Worm (Caenorhabditis elegans) whole organism, L4/young adult: Measurements from ENCODE around the gene T16G12.9.

Experiments used
- dao-5 ChIP-seq: sonication (generic microtip); optimal IDR thresholded peaks from 2 replicates; lab custom pipeline; 2016; ENCODE audit warnings: missing genotype, missing genetic modification characterization, moderate library complexity, missing compliant biosample characterization
- him-1 ChIP-seq: sonication (generic microtip); optimal IDR thresholded peaks from 2 replicates; lab custom pipeline; 2016; ENCODE audit warnings: missing genotype, missing genetic modification reagents, missing genetic modification characterization, missing compliant biosample characterization

ce11 chrIII:10085983-10086382, 7.9 kb upstream of the T16G12.9 start, which contains the start of gene T16H12.2:
- no peak for TF ChIP-seq dao-5
- TF ChIP-seq him-1 = no peak
